Fruit fly (Drosophila melanogaster): ENCODE results near the gene Srp72.
A peak's percentile ranks its signal among the peaks of the same experiment; 100 is the strongest.

Gene Srp72

DNA sequence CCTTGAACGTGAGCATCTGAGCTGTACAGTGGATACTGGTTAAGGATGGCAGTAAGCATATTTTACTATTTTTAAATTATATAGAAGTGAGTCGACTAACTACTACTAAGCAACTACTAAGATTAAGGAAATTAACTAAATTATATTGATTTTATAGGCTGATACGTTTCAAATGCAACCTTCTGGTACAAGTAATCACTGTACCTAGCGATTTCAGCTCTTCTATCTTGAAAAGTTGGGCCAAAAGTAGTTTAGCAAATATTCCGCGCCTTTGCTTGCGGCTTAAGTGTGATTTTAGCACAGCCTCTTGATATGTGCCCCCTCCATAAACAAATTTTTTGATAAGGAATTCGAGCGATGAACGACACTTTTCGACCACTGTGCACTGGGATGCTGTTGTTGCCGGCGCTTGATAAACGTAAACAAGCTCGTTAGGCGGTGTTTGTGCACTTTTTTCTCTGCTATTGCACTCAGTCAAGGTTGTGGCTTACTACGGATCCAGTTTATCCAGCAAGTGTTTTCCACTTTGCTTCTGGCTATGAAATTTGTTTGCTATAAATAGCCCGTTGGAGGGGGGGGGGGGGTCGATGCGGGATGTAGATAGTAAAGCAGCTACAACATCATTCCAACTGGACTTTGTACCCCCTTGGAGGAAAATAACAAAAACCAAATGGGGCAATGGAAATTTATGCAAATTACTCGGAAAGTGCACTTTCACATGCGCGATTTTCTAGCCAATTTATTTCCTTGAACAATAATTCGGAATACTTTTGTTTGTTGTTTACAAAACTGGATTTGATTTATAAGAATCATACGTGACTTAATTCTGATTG lies 32.0 kb upstream of the Srp72 start (continued):
- TF ChIP-seq CG16815 (GFP tag; optimal IDR thresholded peaks at IDR 0.05), result peak; percentile 58
- no peak for TF ChIP-seq CG8388 (GFP tag; optimal IDR thresholded peaks at IDR 0.05)
- TF ChIP-seq CG11723 (GFP tag; optimal IDR thresholded peaks at IDR 0.05), result peak; percentile 26
- TF ChIP-seq crp (GFP tag; optimal IDR thresholded peaks at IDR 0.05), result no peak
- no peak; the same call in 1 of the 2 replicates for TF ChIP-seq amos (GFP tag; IDR thresholded peaks at IDR 0.05; ENCODE audit: partially characterized antibody)
- peak; percentile 36 for TF ChIP-seq HLH54F (GFP tag; optimal IDR thresholded peaks at IDR 0.05)
- TF ChIP-seq CG18476 (GFP tag; optimal IDR thresholded peaks at IDR 0.05), result peak; percentile 71
- peak; percentile 62 for TF ChIP-seq CG17328 (GFP tag; IDR thresholded peaks at IDR 0.05)
- TF ChIP-seq seq (GFP tag; IDR thresholded peaks at IDR 0.05), result peak; percentile 65
- no peak for TF ChIP-seq schlank (tag; optimal IDR thresholded peaks at IDR 0.05)
- TF ChIP-seq Xrp1 (GFP tag; IDR thresholded peaks at IDR 0.05), result peak; percentile 45
- TF ChIP-seq ab (GFP tag; optimal IDR thresholded peaks at IDR 0.05), result peak; percentile 35
- TF ChIP-seq CG6683 (GFP tag; optimal IDR thresholded peaks at IDR 0.05), result no peak
- peak; percentile 73 for TF ChIP-seq CG7556 (GFP tag; optimal IDR thresholded peaks at IDR 0.05)
- TF ChIP-seq CG14965 (GFP tag; optimal IDR thresholded peaks at IDR 0.05; ENCODE audit: borderline replicate concordance), result no peak
- no peak for TF ChIP-seq Neu2 (GFP tag; optimal IDR thresholded peaks at IDR 0.05; ENCODE audit: borderline replicate concordance)
- TF ChIP-seq jigr1 (GFP tag; IDR thresholded peaks at IDR 0.05), result 0 out of 3 replicates have a peak, but pooled peaks have one; percentile 38
- no peak for TF ChIP-seq dati (GFP tag; IDR thresholded peaks at IDR 0.05)
- TF ChIP-seq CG30403 (GFP tag; optimal IDR thresholded peaks at IDR 0.05), result peak; percentile 66
- TF ChIP-seq yki (optimal IDR thresholded peaks at IDR 0.05), result no peak
- peak; percentile 39; the same call in 1 of the 2 replicates for TF ChIP-seq CG43689 (GFP tag; IDR thresholded peaks at IDR 0.05)
- TF ChIP-seq CG2889 (GFP tag; IDR thresholded peaks at IDR 0.05), result 0 out of 3 replicates have a peak, but pooled peaks have one; percentile 33
- no peak for TF ChIP-seq pb (GFP tag; optimal IDR thresholded peaks at IDR 0.05)
- no peak for TF ChIP-seq luna (GFP tag; optimal IDR thresholded peaks at IDR 0.05)
- peak; percentile 31 for TF ChIP-seq Deaf1 (tag; optimal IDR thresholded peaks at IDR 0.05)
- no peak; the same call in 1 of the 2 replicates for TF ChIP-seq onecut (GFP tag; IDR thresholded peaks at IDR 0.05)
- no peak for TF ChIP-seq Ets97D (GFP tag; optimal IDR thresholded peaks at IDR 0.05)
- peak; percentile 7 for TF ChIP-seq fu2 (GFP tag; optimal IDR thresholded peaks at IDR 0.05)
- TF ChIP-seq CG2116 (GFP tag; optimal IDR thresholded peaks at IDR 0.05), result no peak
- peak; percentile 70 for TF ChIP-seq bcd (GFP tag; optimal IDR thresholded peaks at IDR 0.05)
- peak; percentile 52 for TF ChIP-seq CG18262 (tag; optimal IDR thresholded peaks at IDR 0.05)
- peak; percentile 84 for TF ChIP-seq lmd (GFP tag; IDR thresholded peaks at IDR 0.05)
- TF ChIP-seq CG1603 (tag; optimal IDR thresholded peaks at IDR 0.05), result no peak
- TF ChIP-seq disco-r (GFP tag; optimal IDR thresholded peaks at IDR 0.05), result no peak
- TF ChIP-seq CG11695 (GFP tag; IDR thresholded peaks at IDR 0.05), result peak; percentile 79
- TF ChIP-seq stwl (tag; optimal IDR thresholded peaks at IDR 0.05), result no peak
- peak; percentile 62 for TF ChIP-seq CG15514 (GFP tag; optimal IDR thresholded peaks at IDR 0.05)
- peak; percentile 3 for TF ChIP-seq Mad (GFP tag; optimal IDR thresholded peaks at IDR 0.05)
- no peak for TF ChIP-seq fru (optimal IDR thresholded peaks at IDR 0.05)
- no peak for TF ChIP-seq CG33557 (GFP tag; optimal IDR thresholded peaks at IDR 0.05)
- TF ChIP-seq CG10565 (GFP tag; optimal IDR thresholded peaks at IDR 0.05), result no peak
- peak; percentile 20 for TF ChIP-seq Max (GFP tag; optimal IDR thresholded peaks at IDR 0.05)
- no peak for TF ChIP-seq CG18011 (GFP tag; optimal IDR thresholded peaks at IDR 0.05)
- TF ChIP-seq da (GFP tag; optimal IDR thresholded peaks at IDR 0.05), result no peak
- TF ChIP-seq jing (GFP tag; optimal IDR thresholded peaks at IDR 0.05), result peak; percentile 4
- TF ChIP-seq CG1647 (GFP tag; optimal IDR thresholded peaks at IDR 0.05), result no peak
- TF ChIP-seq MBD-R2 (GFP tag; IDR thresholded peaks at IDR 0.05), result peak; percentile 47; the same call in 1 of the 2 replicates
- TF ChIP-seq CG30020 (tag; optimal IDR thresholded peaks at IDR 0.05), result no peak
- TF ChIP-seq CG2712 (tag; optimal IDR thresholded peaks at IDR 0.05), result peak; percentile 71
